Worm (Caenorhabditis elegans) whole organism, young adult: Measurements from ENCODE around the gene F40F8.3.
"Not testable (repeated sequence)": the region's sequence is repeated elsewhere in the genome, so short reads cannot be mapped to it uniquely, and the experiment has no call there.

ENCODE experiments used
- B0035.1 ChIP-seq: sonication (generic microtip); optimal IDR thresholded peaks from 2 replicates; lab custom pipeline; 2016; ENCODE audit warnings: missing genetic modification characterization, mild to moderate bottlenecking, missing compliant biosample characterization, missing genotype, missing genetic modification reagents
- D2030.7 ChIP-seq: fragments of 200-800 bp; sonication (Bioruptor generic); IDR thresholded peaks from 2 replicates; pipeline ENCODE4 v1.3.6; 2022; ENCODE audit warnings: missing genetic modification reagents, missing genetic modification characterization, missing compliant biosample characterization
- F10E7.11 ChIP-seq: sonication (generic microtip); optimal IDR thresholded peaks from 2 replicates; lab custom pipeline; 2017; ENCODE audit warnings: mild to moderate bottlenecking, missing genetic modification characterization, moderate library complexity, missing compliant biosample characterization
- F33H1.4 ChIP-seq: fragments of 200-800 bp; sonication (Bioruptor generic); IDR thresholded peaks from 2 replicates; pipeline ENCODE4 v1.3.6; 2022; ENCODE audit warnings: missing genetic modification reagents, missing genetic modification characterization, missing compliant biosample characterization
- F49E8.2 ChIP-seq: sonication (generic microtip); optimal IDR thresholded peaks from 3 replicates; lab custom pipeline; 2017; ENCODE audit warnings: missing genetic modification characterization, mild to moderate bottlenecking, missing compliant biosample characterization, antibody characterized with exemption, moderate library complexity; ENCODE audit not compliant: insufficient read depth
- F52B5.7 ChIP-seq: sonication (generic microtip); optimal IDR thresholded peaks from 2 replicates; lab custom pipeline; 2016; ENCODE audit warnings: mild to moderate bottlenecking, missing genetic modification characterization, missing compliant biosample characterization
- F57C9.4 ChIP-seq: sonication (generic microtip); optimal IDR thresholded peaks from 2 replicates; lab custom pipeline; 2017; ENCODE audit warnings: mild to moderate bottlenecking, missing genetic modification characterization, missing compliant biosample characterization
- K11D2.4 ChIP-seq: fragments of 200-800 bp; sonication (Bioruptor generic); IDR thresholded peaks from 2 replicates; pipeline ENCODE4 v1.3.6; 2022; ENCODE audit warnings: missing genetic modification reagents, missing genetic modification characterization, missing compliant biosample characterization
- K12H6.12 ChIP-seq: fragments of 200-800 bp; sonication (Bioruptor generic); optimal IDR thresholded peaks from 2 replicates; lab custom pipeline; 2018; ENCODE audit warnings: mild to moderate bottlenecking, missing genetic modification characterization, missing compliant biosample characterization
- T26A5.8 ChIP-seq: sonication (generic microtip); optimal IDR thresholded peaks from 2 replicates; lab custom pipeline; 2016; ENCODE audit warnings: missing genetic modification characterization, missing compliant biosample characterization
- Y53G8AR.9 ChIP-seq: fragments of 200-800 bp; sonication (Bioruptor generic); conservative IDR thresholded peaks from 2 replicates; pipeline ENCODE4 v1.3.6; 2022; ENCODE audit warnings: missing genetic modification reagents, missing genetic modification characterization, missing compliant biosample characterization
- athp-1 ChIP-seq: sonication (generic microtip); optimal IDR thresholded peaks from 2 replicates; lab custom pipeline; 2017; ENCODE audit warnings: mild to moderate bottlenecking, missing genetic modification characterization, missing compliant biosample characterization
- cebp-1 ChIP-seq, 2 experiments: fragments of 200-800 bp in 1 of 2; sonication (Bioruptor generic) in 1 of 2; sonication (generic microtip) in 1 of 2; IDR thresholded peaks in 1 of 2; optimal IDR thresholded peaks in 1 of 2; 2 replicates each; pipeline versions ENCODE4 v1.3.6 to Lab custom; 2017 to 2022; ENCODE audit warnings: missing compliant biosample characterization in 2 of 2, missing genetic modification characterization in 2 of 2, mild to moderate bottlenecking in 1 of 2, missing genetic modification reagents in 1 of 2, moderate library complexity in 1 of 2
- ceh-100 ChIP-seq: fragments of 200-800 bp; sonication (Bioruptor generic); IDR thresholded peaks from 2 replicates; pipeline ENCODE4 v1.3.6; 2022; ENCODE audit warnings: missing genetic modification reagents, missing genetic modification characterization, missing compliant biosample characterization
- ceh-27 ChIP-seq: fragments of 200-800 bp; sonication (Bioruptor generic); optimal IDR thresholded peaks from 2 replicates; lab custom pipeline; 2018; ENCODE audit warnings: mild to moderate bottlenecking, missing genetic modification characterization, moderate library complexity, missing compliant biosample characterization
- ceh-91 ChIP-seq: fragments of 200-800 bp; sonication (Bioruptor generic); IDR thresholded peaks from 2 replicates; pipeline ENCODE4 v1.3.6; 2022; ENCODE audit warnings: missing genetic modification reagents, missing genetic modification characterization, missing compliant biosample characterization
- dox-1 ChIP-seq: fragments of 200-800 bp; sonication (Bioruptor generic); IDR thresholded peaks from 2 replicates; pipeline ENCODE4 v1.3.6; 2022; ENCODE audit warnings: missing genetic modification reagents, missing genetic modification characterization, missing compliant biosample characterization
- efl-1 ChIP-seq: fragments of 150-350 bp; optimal IDR thresholded peaks from 2 replicates; lab custom pipeline; 2014; ENCODE audit warnings: missing biosample characterization, missing genetic modification reagents, missing genetic modification characterization
- egrh-3 ChIP-seq: fragments of 200-800 bp; sonication (Bioruptor generic); IDR thresholded peaks from 2 replicates; pipeline ENCODE4 v1.3.6; 2022; ENCODE audit warnings: missing genetic modification reagents, missing genetic modification characterization, missing compliant biosample characterization
- ekl-4 ChIP-seq: fragments of 200-800 bp; sonication (Bioruptor generic); IDR thresholded peaks from 2 replicates; pipeline ENCODE4 v1.3.6; 2022; ENCODE audit warnings: missing genetic modification reagents, missing genetic modification characterization, missing compliant biosample characterization
- fkh-3 ChIP-seq: sonication (generic microtip); optimal IDR thresholded peaks from 2 replicates; lab custom pipeline; 2016; ENCODE audit warnings: mild to moderate bottlenecking, missing genetic modification characterization, missing compliant biosample characterization
- gei-17 ChIP-seq: fragments of 200-800 bp; sonication (Bioruptor generic); optimal IDR thresholded peaks from 2 replicates; lab custom pipeline; 2018; ENCODE audit warnings: mild to moderate bottlenecking, missing genetic modification characterization, missing compliant biosample characterization
- him-1 ChIP-seq: sonication (generic microtip); optimal IDR thresholded peaks from 2 replicates; lab custom pipeline; 2016; ENCODE audit warnings: missing genotype, missing genetic modification reagents, missing genetic modification characterization, missing compliant biosample characterization
- hmg-20 ChIP-seq: fragments of 200-800 bp; sonication (Bioruptor generic); IDR thresholded peaks from 2 replicates; pipeline ENCODE4 v1.3.6; 2022; ENCODE audit warnings: missing genetic modification reagents, missing genetic modification characterization, missing compliant biosample characterization
- hrde-1 ChIP-seq: sonication (generic microtip); optimal IDR thresholded peaks from 2 replicates; lab custom pipeline; 2016; ENCODE audit warnings: missing genetic modification characterization, mild to moderate bottlenecking, missing compliant biosample characterization, moderate library complexity, missing genotype, missing genetic modification reagents, borderline replicate concordance
- lag-1 ChIP-seq: fragments of 200-800 bp; sonication (Bioruptor generic); IDR thresholded peaks from 2 replicates; pipeline ENCODE4 v1.3.6; 2022; ENCODE audit warnings: missing genetic modification reagents, missing genetic modification characterization, missing compliant biosample characterization
- lir-1 ChIP-seq: fragments of 200-800 bp; sonication (Bioruptor generic); conservative IDR thresholded peaks from 2 replicates; pipeline ENCODE4 v1.3.6; 2022; ENCODE audit warnings: missing genetic modification reagents, missing genetic modification characterization, missing compliant biosample characterization
- lsl-1 ChIP-seq: fragments of 200-800 bp; sonication (Bioruptor generic); optimal IDR thresholded peaks from 2 replicates; lab custom pipeline; 2018; ENCODE audit warnings: mild to moderate bottlenecking, missing genetic modification characterization, moderate library complexity, missing compliant biosample characterization
- madf-6 ChIP-seq: fragments of 200-800 bp; sonication (Bioruptor generic); IDR thresholded peaks from 2 replicates; pipeline ENCODE4 v1.3.6; 2022; ENCODE audit warnings: missing genetic modification reagents, missing genetic modification characterization, missing compliant biosample characterization
- mes-4 ChIP-seq: sonication (generic microtip); optimal IDR thresholded peaks from 2 replicates; lab custom pipeline; 2016; ENCODE audit warnings: missing genotype, missing genetic modification characterization, missing compliant biosample characterization
- nfya-2 ChIP-seq: fragments of 200-800 bp; sonication (Bioruptor generic); IDR thresholded peaks from 2 replicates; pipeline ENCODE4 v1.3.6; 2022; ENCODE audit warnings: missing genetic modification reagents, missing genetic modification characterization, missing compliant biosample characterization
- nfyb-1 ChIP-seq: fragments of 200-800 bp; sonication (Bioruptor generic); IDR thresholded peaks from 2 replicates; pipeline ENCODE4 v1.3.6; 2022; ENCODE audit warnings: missing genetic modification reagents, missing genetic modification characterization, missing compliant biosample characterization
- nhr-80 ChIP-seq: sonication (generic microtip); optimal IDR thresholded peaks from 2 replicates; lab custom pipeline; 2016; ENCODE audit warnings: missing genetic modification characterization, missing compliant biosample characterization
- nhr-90 ChIP-seq: sonication (generic microtip); optimal IDR thresholded peaks from 2 replicates; lab custom pipeline; 2016; ENCODE audit warnings: missing genotype, mild to moderate bottlenecking, missing genetic modification characterization, missing compliant biosample characterization
- rcor-1 ChIP-seq: fragments of 200-800 bp; sonication (Bioruptor generic); IDR thresholded peaks from 2 replicates; pipeline ENCODE4 v1.3.6; 2022; ENCODE audit warnings: missing genetic modification reagents, missing genetic modification characterization, missing compliant biosample characterization
- repo-1 ChIP-seq: sonication (generic microtip); optimal IDR thresholded peaks from 2 replicates; lab custom pipeline; 2017; ENCODE audit warnings: mild to moderate bottlenecking, missing genetic modification characterization, missing compliant biosample characterization
- rpc-1 ChIP-seq, 2 experiments: fragments of 150-350 bp in 1 of 2; sonication (generic microtip) in 1 of 2; optimal IDR thresholded peaks; 2 replicates each; lab custom pipeline; 2014 to 2018; ENCODE audit warnings: missing biosample characterization in 1 of 2, missing genetic modification characterization in 1 of 2, missing genetic modification reagents in 1 of 2, missing genotype in 1 of 2
- sea-2 ChIP-seq: fragments of 200-800 bp; sonication (Bioruptor generic); IDR thresholded peaks from 2 replicates; pipeline ENCODE4 v1.3.6; 2022; ENCODE audit warnings: missing genetic modification characterization, missing compliant biosample characterization
- snpc-1.3 ChIP-seq: sonication (generic microtip); optimal IDR thresholded peaks from 2 replicates; lab custom pipeline; 2017; ENCODE audit warnings: missing genetic modification characterization, mild to moderate bottlenecking, missing compliant biosample characterization, antibody characterized with exemption, moderate library complexity, missing genotype, missing genetic modification reagents; ENCODE audit not compliant: insufficient read depth
- snpc-3.4 ChIP-seq: sonication (generic microtip); optimal IDR thresholded peaks from 2 replicates; lab custom pipeline; 2017; ENCODE audit warnings: missing genetic modification characterization, mild to moderate bottlenecking, missing compliant biosample characterization, antibody characterized with exemption, moderate library complexity, missing genotype, missing genetic modification reagents
- unc-62 ChIP-seq: fragments of 150-350 bp; optimal IDR thresholded peaks from 2 replicates; lab custom pipeline; 2014; ENCODE audit warnings: missing biosample characterization, missing genetic modification reagents, missing genetic modification characterization
- xnd-1 ChIP-seq: sonication (generic microtip); optimal IDR thresholded peaks from 2 replicates; lab custom pipeline; 2016; ENCODE audit warnings: missing genotype, missing genetic modification reagents, missing genetic modification characterization, missing compliant biosample characterization
- zfh-2 ChIP-seq: fragments of 200-800 bp; sonication (Bioruptor generic); conservative IDR thresholded peaks from 2 replicates; pipeline ENCODE4 v1.3.6; 2022; ENCODE audit warnings: missing genetic modification reagents, missing genetic modification characterization, missing compliant biosample characterization
- ztf-22 ChIP-seq: fragments of 200-800 bp; sonication (Bioruptor generic); optimal IDR thresholded peaks from 2 replicates; lab custom pipeline; 2018; ENCODE audit warnings: mild to moderate bottlenecking, missing genetic modification characterization, moderate library complexity, missing compliant biosample characterization
- ztf-25 ChIP-seq: fragments of 200-800 bp; sonication (Bioruptor generic); IDR thresholded peaks from 2 replicates; pipeline ENCODE4 v1.3.6; 2022; ENCODE audit warnings: missing genetic modification reagents, missing genetic modification characterization, missing compliant biosample characterization

Gene F40F8.3

ce11 chrII:11121800-11122199 lies 7.3 kb upstream of the F40F8.3 start, which contains the start of gene W10C6.2:
W10C6.2 (minus strand) TSS chrII:11121900.
- not testable (repeated sequence) for TF ChIP-seq hmg-20 (GFP tag; lab: Robert Waterston, UW); lsl-1 (GFP tag; lab: Kevin White, UChicago); snpc-3.4 (tag; lab: Kevin White, UChicago)

ce11 chrII:11125059-11125594 lies 4.0 kb upstream of the F40F8.3 start:
- peak; percentile 25 for TF ChIP-seq athp-1 (tag; lab: Kevin White, UChicago)
- TF ChIP-seq ekl-4, result peak; percentile 46; the same call in 1 of the 2 replicates
- TF ChIP-seq nhr-80 (tag; lab: Kevin White, UChicago), result no peak
- TF ChIP-seq D2030.7 (GFP tag; lab: Robert Waterston, UW), result 0 out of 2 replicates have a peak, but pooled peaks have one; percentile 9
- no peak for TF ChIP-seq rpc-1 (optimal IDR thresholded peaks at IDR 0.05; lab: Kevin White, UChicago)
- no peak for TF ChIP-seq rpc-1 (tag; optimal IDR thresholded peaks at IDR 0.05; lab: Kevin White, UChicago)
- TF ChIP-seq fkh-3 (tag; lab: Kevin White, UChicago), result no peak
- TF ChIP-seq ztf-22 (GFP tag; lab: Kevin White, UChicago), result no peak
- TF ChIP-seq gei-17 (GFP tag; lab: Kevin White, UChicago), result no peak
- TF ChIP-seq dox-1 (GFP tag; lab: Robert Waterston, UW), result no peak
- TF ChIP-seq ceh-91 (GFP tag; lab: Robert Waterston, UW), result no peak
- TF ChIP-seq cebp-1 (GFP tag; IDR thresholded peaks at IDR 0.05; lab: Robert Waterston, UW), result no peak
- peak; percentile 23 for TF ChIP-seq cebp-1 (tag; optimal IDR thresholded peaks at IDR 0.05; lab: Kevin White, UChicago)
- no peak for TF ChIP-seq repo-1 (tag; lab: Kevin White, UChicago)
- no peak for TF ChIP-seq hmg-20 (GFP tag; lab: Robert Waterston, UW)
- TF ChIP-seq him-1 (tag; lab: Kevin White, UChicago), result peak; percentile 16
- TF ChIP-seq K11D2.4, result no peak
- TF ChIP-seq F49E8.2 (tag; lab: Kevin White, UChicago), result no peak
- no peak for TF ChIP-seq mes-4 (tag; lab: Kevin White, UChicago)
- TF ChIP-seq T26A5.8 (tag; lab: Kevin White, UChicago), result no peak
- no peak for TF ChIP-seq ceh-100 (GFP tag; lab: Robert Waterston, UW)
- no peak for TF ChIP-seq ztf-25 (GFP tag; lab: Robert Waterston, UW)
- TF ChIP-seq ceh-27 (GFP tag; lab: Kevin White, UChicago), result no peak
- TF ChIP-seq B0035.1, result no peak
- TF ChIP-seq rcor-1 (GFP tag; lab: Robert Waterston, UW), result peak; percentile 38
- TF ChIP-seq snpc-1.3 (tag; lab: Kevin White, UChicago), result peak; percentile 46
- no peak for TF ChIP-seq efl-1 (GFP tag; lab: Kevin White, UChicago)
- no peak for TF ChIP-seq sea-2 (GFP tag; lab: Robert Waterston, UW)
- no peak for TF ChIP-seq F57C9.4 (tag; lab: Kevin White, UChicago)
- TF ChIP-seq Y53G8AR.9 (GFP tag; lab: Robert Waterston, UW), result 0 out of 2 replicates have a peak, but pooled peaks have one; percentile 35
- peak; percentile 70 for TF ChIP-seq hrde-1 (tag; lab: Kevin White, UChicago)
- peak; percentile 57 for TF ChIP-seq madf-6 (GFP tag; lab: Robert Waterston, UW)
- peak; percentile 36; the same call in 1 of the 2 replicates for TF ChIP-seq F33H1.4
- TF ChIP-seq xnd-1 (tag; lab: Kevin White, UChicago), result no peak
- no peak for TF ChIP-seq zfh-2 (GFP tag; lab: Robert Waterston, UW)
- no peak for TF ChIP-seq egrh-3 (GFP tag; lab: Robert Waterston, UW)
- no peak for TF ChIP-seq K12H6.12 (tag; lab: Kevin White, UChicago)
- no peak for TF ChIP-seq F52B5.7 (tag; lab: Kevin White, UChicago)
- TF ChIP-seq nhr-90, result no peak
- TF ChIP-seq nfyb-1 (GFP tag; lab: Robert Waterston, UW), result no peak
- TF ChIP-seq lag-1, result no peak
- no peak for TF ChIP-seq lir-1
- TF ChIP-seq F10E7.11 (tag; lab: Kevin White, UChicago), result no peak
- no peak for TF ChIP-seq unc-62 (GFP tag; lab: Kevin White, UChicago)
- TF ChIP-seq nfya-2, result no peak
